Fruit fly (Drosophila melanogaster) whole organism: ENCODE data around the gene CG34177.

Source experiments
- CG8478 ChIP-seq: fragments of >200 bp; optimal IDR thresholded peaks from 2 replicates; lab custom pipeline; 2018; ENCODE audit warnings: inconsistent platforms
- pan ChIP-seq: fragments of >200 bp; optimal IDR thresholded peaks from 2 replicates; lab custom pipeline; 2017
- psq ChIP-seq: fragments of >200 bp; optimal IDR thresholded peaks from 2 replicates; lab custom pipeline; 2017
- usp ChIP-seq: fragments of >200 bp; optimal IDR thresholded peaks from 2 replicates; lab custom pipeline; 2017; ENCODE audit warnings: missing biosample characterization, missing genetic modification characterization, mixed read lengths

- no peak for TF ChIP-seq psq (lab: Kevin White, UChicago)
- TF ChIP-seq pan (lab: Kevin White, UChicago), result no peak
- TF ChIP-seq CG8478 (lab: Kevin White, UChicago), result no peak
- TF ChIP-seq usp (GFP tag; lab: Kevin White, UChicago), result no peak
Measured at dm6 chr2L:4386926-4387550, 46.7 kb upstream of the CG34177 start, which contains the start of gene Psf2.
